Fruit fly (Drosophila melanogaster) whole organism, adult: ENCODE measurements around the gene CG15747.

Experiments used
- Clk ChIP-seq: fragments of 200-800 bp; sonication (Bioruptor generic); optimal IDR thresholded peaks from 2 replicates; lab custom pipeline; 2017; ENCODE audit warnings: missing biosample characterization, missing genetic modification characterization
- kay ChIP-seq: fragments of 200-800 bp; sonication (Bioruptor generic); peaks from one replicate; lab custom pipeline; 2016; ENCODE audit warnings: missing biosample characterization, missing genetic modification characterization, borderline replicate concordance

DNA sequence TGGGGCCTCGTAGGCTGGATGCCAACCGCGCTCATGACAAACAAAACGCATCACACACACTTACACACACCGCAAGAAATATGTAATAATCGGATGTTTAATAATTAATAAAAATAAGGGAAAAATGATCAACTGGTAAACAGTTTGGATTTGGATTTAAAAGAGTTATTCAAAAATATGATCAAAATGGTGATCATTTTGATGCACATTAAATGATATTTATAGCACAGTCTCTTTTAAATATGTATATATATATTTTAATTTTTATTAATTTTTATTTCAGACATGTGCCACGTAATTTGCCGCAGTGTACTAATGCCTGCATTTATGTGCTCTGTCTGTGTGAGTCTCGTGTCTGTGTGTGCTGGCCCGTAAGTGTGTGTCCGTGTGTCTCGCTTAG is 7.2 kb downstream of the CG15747 start:
- TF ChIP-seq kay (GFP tag; lab: Kevin White, UChicago) (no peak), Clk (GFP tag; lab: Kevin White, UChicago) (no peak)
